Worm (Caenorhabditis elegans) whole organism, L2 larva: ENCODE data around the gene R01E6.2.

Source experiments
- aly-2 ChIP-seq: fragments of 150-350 bp; optimal IDR thresholded peaks from 2 replicates; lab custom pipeline; 2014; ENCODE audit warnings: missing biosample characterization, missing genetic modification characterization
- ama-1 ChIP-seq: fragments of 150-350 bp; optimal IDR thresholded peaks from 2 replicates; lab custom pipeline; 2018; ENCODE audit warnings: inconsistent platforms
- ceh-82 ChIP-seq: fragments of 150-350 bp; optimal IDR thresholded peaks from 2 replicates; lab custom pipeline; 2014; ENCODE audit warnings: missing biosample characterization, missing genetic modification characterization
- lsy-2 ChIP-seq, 2 experiments: fragments of 150-350 bp in 1 of 2; sonication (generic microtip) in 1 of 2; optimal IDR thresholded peaks; 2 replicates each; lab custom pipeline; 2014 to 2017; ENCODE audit warnings: missing biosample characterization in 2 of 2, missing genetic modification characterization in 2 of 2
- nhr-23 ChIP-seq: fragments of 150-350 bp; optimal IDR thresholded peaks from 2 replicates; lab custom pipeline; 2014; ENCODE audit warnings: missing biosample characterization, missing genetic modification reagents, missing genetic modification characterization
- nhr-237 ChIP-seq: fragments of 150-350 bp; optimal IDR thresholded peaks from 2 replicates; lab custom pipeline; 2014; ENCODE audit warnings: missing biosample characterization, missing genetic modification characterization
- snpc-4 ChIP-seq: fragments of 150-350 bp; optimal IDR thresholded peaks from 2 replicates; lab custom pipeline; 2014; ENCODE audit warnings: missing biosample characterization, missing genetic modification characterization
- unc-39 ChIP-seq: fragments of 150-350 bp; optimal IDR thresholded peaks from 2 replicates; lab custom pipeline; 2014; ENCODE audit warnings: missing biosample characterization, missing genetic modification characterization

DNA sequence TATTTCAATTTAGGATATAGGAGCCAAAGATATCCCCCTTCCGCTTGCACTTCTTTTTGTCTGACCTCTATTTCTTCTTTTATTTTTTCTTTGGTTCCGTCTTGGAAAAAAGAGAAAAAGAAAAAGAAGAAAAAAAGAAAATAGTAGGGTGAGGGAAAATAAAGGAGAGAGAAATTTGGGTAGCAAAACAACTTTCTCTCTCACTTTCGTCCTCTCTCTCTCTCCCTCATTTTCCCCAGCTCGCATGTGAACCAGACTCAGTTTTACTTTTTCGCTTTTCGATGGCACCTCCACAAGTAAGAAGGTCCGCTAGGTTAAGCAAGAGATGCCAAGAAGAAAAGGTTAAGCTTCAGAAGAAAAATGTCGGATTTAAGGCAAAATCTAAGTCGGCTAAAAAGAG, 23.6 kb downstream of the R01E6.2 start:
- TF ChIP-seq ceh-82 (tag; lab: Kevin White, UChicago) (no peak), ama-1 (lab: Kevin White, UChicago) (peak; percentile 26), nhr-237 (tag; lab: Kevin White, UChicago) (no peak), unc-39 (no peak), nhr-23 (tag; lab: Kevin White, UChicago) (no peak), lsy-2 (tag; optimal IDR thresholded peaks at IDR 0.05; lab: Kevin White, UChicago) (peak in 1 of 2 experiments; percentile 33), aly-2 (tag; lab: Kevin White, UChicago) (no peak), snpc-4 (tag; lab: Kevin White, UChicago) (no peak)
